Worm (Caenorhabditis elegans): ENCODE results near the gene F57C7.4.

Gene F57C7.4

ce11 chrX:10589465-10589864, at the start of gene F57C7.4:
Gene F57C7.4, minus strand, starts transcription at chrX:10589565.
- TF ChIP-seq F13C5.2 (tag; optimal IDR thresholded peaks at IDR 0.05) (no peak), ceh-36 (tag; optimal IDR thresholded peaks at IDR 0.05) (no peak), flt-1 (GFP tag; IDR thresholded peaks at IDR 0.05) (no peak), ets-7 (tag; optimal IDR thresholded peaks at IDR 0.05) (no peak), ama-1 (optimal IDR thresholded peaks at IDR 0.05) (no peak), pes-1 (GFP tag; IDR thresholded peaks at IDR 0.05) (no peak), ceh-13 (GFP tag; optimal IDR thresholded peaks at IDR 0.05) (no peak), tbx-37 (GFP tag; conservative IDR thresholded peaks at IDR 0.05) (no peak), aly-1 (tag; optimal IDR thresholded peaks at IDR 0.05) (no peak), sea-1 (GFP tag; conservative IDR thresholded peaks at IDR 0.05) (no peak), tbx-11 (GFP tag; IDR thresholded peaks at IDR 0.05) (no peak), hmbx-1 (tag; optimal IDR thresholded peaks at IDR 0.05) (no peak)

ce11 chrX:10637048-10637928, 47.9 kb upstream of the F57C7.4 start:
- TF ChIP-seq aly-1 (tag; optimal IDR thresholded peaks at IDR 0.05) (peak; percentile 49), hmbx-1 (tag; optimal IDR thresholded peaks at IDR 0.05) (no peak), F13C5.2 (tag; optimal IDR thresholded peaks at IDR 0.05) (peak; percentile 48)

- TF ChIP-seq hmg-4 (GFP tag; optimal IDR thresholded peaks at IDR 0.05): no peak
- TF ChIP-seq F13C5.2 (tag; optimal IDR thresholded peaks at IDR 0.05): no peak
- no peak for TF ChIP-seq tbx-11 (GFP tag; IDR thresholded peaks at IDR 0.05)
- no peak for TF ChIP-seq B0310.2 (tag; optimal IDR thresholded peaks at IDR 0.05)
- no peak for TF ChIP-seq ceh-13 (GFP tag; optimal IDR thresholded peaks at IDR 0.05)
These were observed 46.2 kb upstream of the F57C7.4 start, which contains the start of gene daf-12 for ce11 chrX:10635608-10636007. Gene daf-12, plus strand, starts transcription at chrX:10635908.

- no peak for TF ChIP-seq flt-1 (GFP tag; IDR thresholded peaks at IDR 0.05)
- no peak for TF ChIP-seq pes-1 (GFP tag; IDR thresholded peaks at IDR 0.05)
- TF ChIP-seq hmbx-1 (tag; optimal IDR thresholded peaks at IDR 0.05): no peak
- TF ChIP-seq aly-1 (tag; optimal IDR thresholded peaks at IDR 0.05): no peak
These were observed 42.5 kb upstream of the F57C7.4 start for ce11 chrX:10631873-10632272.

ce11 chrX:10630952-10631351, 41.6 kb upstream of the F57C7.4 start:
- TF ChIP-seq hmg-4 (GFP tag; optimal IDR thresholded peaks at IDR 0.05) (no peak), pes-1 (GFP tag; IDR thresholded peaks at IDR 0.05) (no peak), flt-1 (GFP tag; IDR thresholded peaks at IDR 0.05) (no peak), ceh-13 (GFP tag; optimal IDR thresholded peaks at IDR 0.05) (no peak), hnd-1 (tag; optimal IDR thresholded peaks at IDR 0.05) (no peak), aly-1 (tag; optimal IDR thresholded peaks at IDR 0.05) (no peak), B0310.2 (tag; optimal IDR thresholded peaks at IDR 0.05) (no peak), tra-4 (tag; optimal IDR thresholded peaks at IDR 0.05) (no peak), ama-1 (optimal IDR thresholded peaks at IDR 0.05) (no peak), tbx-11 (GFP tag; IDR thresholded peaks at IDR 0.05) (no peak), ceh-36 (tag; optimal IDR thresholded peaks at IDR 0.05) (no peak), sea-1 (GFP tag; conservative IDR thresholded peaks at IDR 0.05) (no peak), tbx-37 (GFP tag; conservative IDR thresholded peaks at IDR 0.05) (no peak), hmbx-1 (tag; optimal IDR thresholded peaks at IDR 0.05) (no peak), ets-7 (tag; optimal IDR thresholded peaks at IDR 0.05) (no peak), scrt-1 (GFP tag; IDR thresholded peaks at IDR 0.05) (no peak), F13C5.2 (tag; optimal IDR thresholded peaks at IDR 0.05) (no peak)

ce11 chrX:10630059-10630791, 40.9 kb upstream of the F57C7.4 start:
- TF ChIP-seq pes-1 (GFP tag; IDR thresholded peaks at IDR 0.05) (no peak), ceh-13 (GFP tag; optimal IDR thresholded peaks at IDR 0.05) (no peak), ama-1 (optimal IDR thresholded peaks at IDR 0.05) (no peak), ets-7 (tag; optimal IDR thresholded peaks at IDR 0.05) (no peak), sea-1 (GFP tag; conservative IDR thresholded peaks at IDR 0.05) (no peak), flt-1 (GFP tag; IDR thresholded peaks at IDR 0.05) (no peak), ceh-36 (tag; optimal IDR thresholded peaks at IDR 0.05) (no peak), aly-1 (tag; optimal IDR thresholded peaks at IDR 0.05) (no peak), F13C5.2 (tag; optimal IDR thresholded peaks at IDR 0.05) (no peak), scrt-1 (GFP tag; IDR thresholded peaks at IDR 0.05) (no peak), hmg-4 (GFP tag; optimal IDR thresholded peaks at IDR 0.05) (no peak), B0310.2 (tag; optimal IDR thresholded peaks at IDR 0.05) (no peak), hmbx-1 (tag; optimal IDR thresholded peaks at IDR 0.05) (no peak), tbx-11 (GFP tag; IDR thresholded peaks at IDR 0.05) (no peak), tbx-37 (GFP tag; conservative IDR thresholded peaks at IDR 0.05) (no peak), hnd-1 (tag; optimal IDR thresholded peaks at IDR 0.05) (no peak), tra-4 (tag; optimal IDR thresholded peaks at IDR 0.05) (no peak)

ce11 chrX:10629117-10629516, 39.8 kb upstream of the F57C7.4 start:
- TF ChIP-seq sea-1 (GFP tag; conservative IDR thresholded peaks at IDR 0.05): no peak
- TF ChIP-seq flt-1 (GFP tag; IDR thresholded peaks at IDR 0.05): no peak
- no peak for TF ChIP-seq tra-4 (tag; optimal IDR thresholded peaks at IDR 0.05)
- TF ChIP-seq B0310.2 (tag; optimal IDR thresholded peaks at IDR 0.05): no peak
- no peak for TF ChIP-seq ets-7 (tag; optimal IDR thresholded peaks at IDR 0.05)
